Worm (Caenorhabditis elegans) whole organism, L2 larva: ENCODE measurements around the gene lido-10.

ENCODE experiments used
- C34F6.9 ChIP-seq: fragments of 150-350 bp; optimal IDR thresholded peaks from 2 replicates; lab custom pipeline; 2014; ENCODE audit warnings: missing biosample characterization, missing genetic modification characterization
- F13H6.1 ChIP-seq: sonication (generic microtip); optimal IDR thresholded peaks from 2 replicates; lab custom pipeline; 2016; ENCODE audit warnings: missing genetic modification characterization, missing compliant biosample characterization
- R02D3.7 ChIP-seq: fragments of 150-350 bp; optimal IDR thresholded peaks from 2 replicates; lab custom pipeline; 2014; ENCODE audit warnings: missing biosample characterization, missing genetic modification characterization
- Y55F3AM.14 ChIP-seq: fragments of 200-800 bp; sonication (Bioruptor generic); optimal IDR thresholded peaks from 2 replicates; lab custom pipeline; 2018; ENCODE audit warnings: mild to moderate bottlenecking, missing genetic modification characterization, missing compliant biosample characterization
- ZK546.5 ChIP-seq: sonication (generic microtip); optimal IDR thresholded peaks from 2 replicates; lab custom pipeline; 2017; ENCODE audit warnings: missing biosample characterization, missing genetic modification characterization
- aly-2 ChIP-seq: fragments of 150-350 bp; optimal IDR thresholded peaks from 2 replicates; lab custom pipeline; 2014; ENCODE audit warnings: missing biosample characterization, missing genetic modification characterization
- ama-1 ChIP-seq: fragments of 150-350 bp; optimal IDR thresholded peaks from 2 replicates; lab custom pipeline; 2018; ENCODE audit warnings: inconsistent platforms
- blmp-1 ChIP-seq: sonication (generic microtip); optimal IDR thresholded peaks from 2 replicates; lab custom pipeline; 2017; ENCODE audit warnings: missing genetic modification characterization, mild to moderate bottlenecking, missing compliant biosample characterization, antibody characterized with exemption, moderate library complexity; ENCODE audit not compliant: insufficient read depth
- ceh-16 ChIP-seq: fragments of 150-350 bp; optimal IDR thresholded peaks from 2 replicates; lab custom pipeline; 2014; ENCODE audit warnings: missing biosample characterization, missing genetic modification characterization
- ceh-82 ChIP-seq: fragments of 150-350 bp; optimal IDR thresholded peaks from 2 replicates; lab custom pipeline; 2014; ENCODE audit warnings: missing biosample characterization, missing genetic modification characterization
- crh-2 ChIP-seq: sonication (generic microtip); optimal IDR thresholded peaks from 2 replicates; lab custom pipeline; 2017; ENCODE audit warnings: missing biosample characterization, missing genetic modification characterization
- dmd-4 ChIP-seq: sonication (generic microtip); optimal IDR thresholded peaks from 2 replicates; lab custom pipeline; 2017; ENCODE audit warnings: missing biosample characterization, missing genetic modification characterization
- egl-27 ChIP-seq: sonication (generic microtip); optimal IDR thresholded peaks from 3 replicates; lab custom pipeline; 2017; ENCODE audit warnings: missing biosample characterization, missing genetic modification reagents, missing genetic modification characterization
- gmeb-1 ChIP-seq: fragments of 150-350 bp; optimal IDR thresholded peaks from 2 replicates; lab custom pipeline; 2014; ENCODE audit warnings: missing biosample characterization, missing genetic modification characterization
- lin-11 ChIP-seq: fragments of 150-350 bp; sonication (generic microtip); optimal IDR thresholded peaks from 2 replicates; lab custom pipeline; 2014; ENCODE audit warnings: missing biosample characterization, missing genetic modification characterization, inconsistent platforms, mixed read lengths
- lin-13 ChIP-seq: fragments of 150-350 bp; optimal IDR thresholded peaks from 2 replicates; lab custom pipeline; 2014; ENCODE audit warnings: missing biosample characterization, missing genetic modification reagents, missing genetic modification characterization
- lin-39 ChIP-seq: fragments of 150-350 bp; optimal IDR thresholded peaks from 2 replicates; lab custom pipeline; 2014; ENCODE audit warnings: missing biosample characterization, missing genetic modification reagents, missing genetic modification characterization
- mab-5 ChIP-seq: fragments of 150-350 bp; optimal IDR thresholded peaks from 2 replicates; lab custom pipeline; 2014; ENCODE audit warnings: missing biosample characterization, missing genetic modification characterization
- mdl-1 ChIP-seq, 2 experiments: fragments of 150-350 bp in 1 of 2; sonication (generic microtip) in 1 of 2; optimal IDR thresholded peaks; 2 replicates each; lab custom pipeline; 2017; ENCODE audit warnings: missing biosample characterization in 2 of 2, missing genetic modification characterization in 2 of 2
- nhr-11 ChIP-seq: fragments of 150-350 bp; optimal IDR thresholded peaks from 2 replicates; lab custom pipeline; 2014; ENCODE audit warnings: missing biosample characterization, missing genetic modification characterization
- nhr-12 ChIP-seq: fragments of 150-350 bp; optimal IDR thresholded peaks from 2 replicates; lab custom pipeline; 2014; ENCODE audit warnings: missing biosample characterization, missing genetic modification characterization
- nhr-129 ChIP-seq: fragments of 150-350 bp; optimal IDR thresholded peaks from 2 replicates; lab custom pipeline; 2014; ENCODE audit warnings: missing biosample characterization, missing genetic modification characterization
- nhr-21 ChIP-seq: fragments of 150-350 bp; optimal IDR thresholded peaks from 2 replicates; lab custom pipeline; 2014; ENCODE audit warnings: missing biosample characterization, missing genetic modification characterization
- nhr-23 ChIP-seq: fragments of 150-350 bp; optimal IDR thresholded peaks from 2 replicates; lab custom pipeline; 2014; ENCODE audit warnings: missing biosample characterization, missing genetic modification reagents, missing genetic modification characterization
- nhr-237 ChIP-seq: fragments of 150-350 bp; optimal IDR thresholded peaks from 2 replicates; lab custom pipeline; 2014; ENCODE audit warnings: missing biosample characterization, missing genetic modification characterization
- nhr-25 ChIP-seq: fragments of 150-350 bp; sonication (generic microtip); optimal IDR thresholded peaks from 3 replicates; lab custom pipeline; 2014; ENCODE audit warnings: missing biosample characterization, missing genetic modification characterization
- nhr-6 ChIP-seq: fragments of 150-350 bp; optimal IDR thresholded peaks from 2 replicates; lab custom pipeline; 2014; ENCODE audit warnings: missing biosample characterization, missing genetic modification characterization
- nhr-77 ChIP-seq: fragments of 150-350 bp; optimal IDR thresholded peaks from 2 replicates; lab custom pipeline; 2014; ENCODE audit warnings: missing biosample characterization, missing genetic modification characterization
- peb-1 ChIP-seq: fragments of 150-350 bp; optimal IDR thresholded peaks from 2 replicates; lab custom pipeline; 2014; ENCODE audit warnings: missing biosample characterization, missing genetic modification characterization
- sem-4 ChIP-seq: fragments of 150-350 bp; optimal IDR thresholded peaks from 2 replicates; lab custom pipeline; 2014; ENCODE audit warnings: missing biosample characterization, missing genetic modification reagents, missing genetic modification characterization
- skn-1 ChIP-seq: sonication (generic microtip); optimal IDR thresholded peaks from 2 replicates; lab custom pipeline; 2017; ENCODE audit warnings: missing biosample characterization, missing genetic modification characterization
- sma-3 ChIP-seq: sonication (generic microtip); optimal IDR thresholded peaks from 2 replicates; lab custom pipeline; 2016; ENCODE audit warnings: missing genetic modification reagents, missing genetic modification characterization, missing compliant biosample characterization
- sma-9 ChIP-seq, 2 experiments: fragments of 150-350 bp in 1 of 2; sonication (generic microtip) in 1 of 2; optimal IDR thresholded peaks; 2 replicates each; lab custom pipeline; 2014 to 2016; ENCODE audit warnings: missing genetic modification characterization in 2 of 2, mild to moderate bottlenecking in 1 of 2, missing biosample characterization in 1 of 2, missing compliant biosample characterization in 1 of 2, missing genetic modification reagents in 1 of 2, moderate library complexity in 1 of 2
- unc-39 ChIP-seq: fragments of 150-350 bp; optimal IDR thresholded peaks from 2 replicates; lab custom pipeline; 2014; ENCODE audit warnings: missing biosample characterization, missing genetic modification characterization
- unc-55 ChIP-seq: fragments of 150-350 bp; sonication (generic microtip); optimal IDR thresholded peaks from 3 replicates; lab custom pipeline; 2014; ENCODE audit warnings: missing biosample characterization, missing genetic modification reagents, missing genetic modification characterization
- unc-62 ChIP-seq: fragments of 150-350 bp; optimal IDR thresholded peaks from 2 replicates; lab custom pipeline; 2014; ENCODE audit warnings: missing biosample characterization, missing genetic modification reagents, missing genetic modification characterization
- ztf-1 ChIP-seq: fragments of 200-800 bp; sonication (Bioruptor generic); conservative IDR thresholded peaks from 2 replicates; pipeline ENCODE4 v1.3.6; 2022; ENCODE audit warnings: missing genetic modification characterization, missing compliant biosample characterization
- ztf-11 ChIP-seq: sonication (generic microtip); optimal IDR thresholded peaks from 2 replicates; lab custom pipeline; 2017; ENCODE audit warnings: missing biosample characterization, missing genetic modification characterization
- ztf-4 ChIP-seq: fragments of 150-350 bp; optimal IDR thresholded peaks from 2 replicates; lab custom pipeline; 2014; ENCODE audit warnings: missing biosample characterization, missing genetic modification characterization

The lido-10 gene

ce11 chrII:2987854-2988350 lies 14.4 kb upstream of the lido-10 start, which contains the start of gene lido-7 (continued):
- TF ChIP-seq Y55F3AM.14 (no peak), unc-62 (GFP tag; lab: Kevin White, UChicago) (no peak), crh-2 (tag; lab: Kevin White, UChicago) (peak; percentile 34), ztf-1 (no peak), gmeb-1 (peak; percentile 27), nhr-6 (tag; lab: Kevin White, UChicago) (no peak), aly-2 (tag; lab: Kevin White, UChicago) (no peak), mdl-1 (tag; optimal IDR thresholded peaks at IDR 0.05; lab: Kevin White, UChicago) (no peak), nhr-77 (tag; lab: Kevin White, UChicago) (no peak), F13H6.1 (tag; lab: Kevin White, UChicago) (peak; percentile 69)

ce11 chrII:2990089-2990488 lies 12.2 kb upstream of the lido-10 start:
- TF ChIP-seq crh-2 (tag; lab: Kevin White, UChicago) = no peak
- TF ChIP-seq ztf-1 = no peak
- TF ChIP-seq nhr-12 = no peak
- TF ChIP-seq ceh-16 (tag; lab: Kevin White, UChicago) = no peak
- no peak for TF ChIP-seq nhr-11 (tag; lab: Kevin White, UChicago)
- TF ChIP-seq nhr-77 (tag; lab: Kevin White, UChicago) = no peak
- TF ChIP-seq F13H6.1 (tag; lab: Kevin White, UChicago) = no peak
- no peak for TF ChIP-seq ztf-4 (tag; lab: Kevin White, UChicago)
- TF ChIP-seq unc-55 (GFP tag; lab: Kevin White, UChicago) = no peak
- no peak for TF ChIP-seq ceh-82
- no peak for TF ChIP-seq aly-2 (tag; lab: Kevin White, UChicago)
- no peak for TF ChIP-seq nhr-23 (tag; lab: Kevin White, UChicago)
- TF ChIP-seq nhr-21 (tag; lab: Kevin White, UChicago) = no peak
- TF ChIP-seq nhr-25 = no peak
- TF ChIP-seq egl-27 (tag; lab: Kevin White, UChicago) = no peak

- TF ChIP-seq sma-3 (GFP tag; lab: Kevin White, UChicago) = no peak
- TF ChIP-seq nhr-129 (tag; lab: Kevin White, UChicago) = no peak
- no peak for TF ChIP-seq gmeb-1
- no peak for TF ChIP-seq ztf-11 (tag; lab: Kevin White, UChicago)
- TF ChIP-seq Y55F3AM.14 = no peak
- no peak for TF ChIP-seq R02D3.7 (tag; lab: Kevin White, UChicago)
- peak; percentile 17 for TF ChIP-seq unc-55 (GFP tag; lab: Kevin White, UChicago)
Measured at ce11 chrII:2991555-2992083, 10.7 kb upstream of the lido-10 start, which contains the start of gene K08A2.2. Gene K08A2.2 (plus strand): TSS chrII:2991605.

ce11 chrII:2992300-2992699 lies 10.0 kb upstream of the lido-10 start:
- no peak for TF ChIP-seq nhr-25
- no peak for TF ChIP-seq nhr-11 (tag; lab: Kevin White, UChicago)
- no peak for TF ChIP-seq nhr-12
- TF ChIP-seq unc-55 (GFP tag; lab: Kevin White, UChicago) = no peak
- TF ChIP-seq peb-1 (tag; lab: Kevin White, UChicago) = no peak
- TF ChIP-seq ceh-82 = no peak
- no peak for TF ChIP-seq lin-39 (tag; lab: Kevin White, UChicago)
- TF ChIP-seq skn-1 = no peak
- TF ChIP-seq nhr-237 (tag; lab: Kevin White, UChicago) = no peak
- TF ChIP-seq crh-2 (tag; lab: Kevin White, UChicago) = no peak
- TF ChIP-seq ceh-16 (tag; lab: Kevin White, UChicago) = no peak
- no peak for TF ChIP-seq ZK546.5 (tag; lab: Kevin White, UChicago)
- TF ChIP-seq nhr-21 (tag; lab: Kevin White, UChicago) = no peak
- no peak for TF ChIP-seq mdl-1 (tag; optimal IDR thresholded peaks at IDR 0.05; lab: Kevin White, UChicago)
- TF ChIP-seq ama-1 = no peak
- TF ChIP-seq, all 48 proteins: peak for 0

ce11 chrII:2994590-2995392 lies 7.5 kb upstream of the lido-10 start:
- no peak for TF ChIP-seq nhr-6 (tag; lab: Kevin White, UChicago)
- TF ChIP-seq skn-1 = no peak
- TF ChIP-seq sem-4 (tag; lab: Kevin White, UChicago) = no peak
- TF ChIP-seq gmeb-1 = no peak
- no peak for TF ChIP-seq peb-1 (tag; lab: Kevin White, UChicago)
- peak; percentile 7 for TF ChIP-seq unc-55 (GFP tag; lab: Kevin White, UChicago)
- TF ChIP-seq C34F6.9 = no peak
- no peak for TF ChIP-seq lin-11 (tag; lab: Kevin White, UChicago)
- TF ChIP-seq unc-62 (GFP tag; lab: Kevin White, UChicago) = no peak
- peak; percentile 44 for TF ChIP-seq mab-5 (tag; lab: Kevin White, UChicago)
- TF ChIP-seq lin-39 (tag; lab: Kevin White, UChicago) = no peak
- no peak for TF ChIP-seq ztf-11 (tag; lab: Kevin White, UChicago)
- TF ChIP-seq nhr-25 = peak; percentile 43
- no peak for TF ChIP-seq Y55F3AM.14
- no peak for TF ChIP-seq ama-1
- no peak for TF ChIP-seq lin-13
- no peak for TF ChIP-seq unc-39 (tag; lab: Kevin White, UChicago)
- TF ChIP-seq F13H6.1 (tag; lab: Kevin White, UChicago) = no peak
- no peak for TF ChIP-seq nhr-11 (tag; lab: Kevin White, UChicago)
- no peak for TF ChIP-seq dmd-4 (tag; lab: Kevin White, UChicago)
- peak; percentile 64 for TF ChIP-seq ceh-16 (tag; lab: Kevin White, UChicago)
- TF ChIP-seq sma-9 (GFP tag; optimal IDR thresholded peaks at IDR 0.05; lab: Kevin White, UChicago) = peak; percentile 17
- TF ChIP-seq sma-9 (tag; optimal IDR thresholded peaks at IDR 0.05; lab: Kevin White, UChicago) = no peak
- peak; percentile 86 for TF ChIP-seq blmp-1 (tag; lab: Kevin White, UChicago)
- no peak for TF ChIP-seq egl-27 (tag; lab: Kevin White, UChicago)
